Worm (Caenorhabditis elegans) whole organism, L2 larva: ENCODE data around the gene droe-4.

Source experiments
- Y55F3AM.14 ChIP-seq: fragments of 200-800 bp; sonication (Bioruptor generic); optimal IDR thresholded peaks from 2 replicates; lab custom pipeline; 2018; ENCODE audit warnings: mild to moderate bottlenecking, missing genetic modification characterization, missing compliant biosample characterization
- ama-1 ChIP-seq: fragments of 150-350 bp; optimal IDR thresholded peaks from 2 replicates; lab custom pipeline; 2018; ENCODE audit warnings: inconsistent platforms
- egl-27 ChIP-seq: sonication (generic microtip); optimal IDR thresholded peaks from 3 replicates; lab custom pipeline; 2017; ENCODE audit warnings: missing biosample characterization, missing genetic modification reagents, missing genetic modification characterization
- elt-3 ChIP-seq: sonication (generic microtip); optimal IDR thresholded peaks from 2 replicates; lab custom pipeline; 2017; ENCODE audit warnings: missing biosample characterization, missing genetic modification characterization
- gmeb-1 ChIP-seq: fragments of 150-350 bp; optimal IDR thresholded peaks from 2 replicates; lab custom pipeline; 2014; ENCODE audit warnings: missing biosample characterization, missing genetic modification characterization
- mab-5 ChIP-seq: fragments of 150-350 bp; optimal IDR thresholded peaks from 2 replicates; lab custom pipeline; 2014; ENCODE audit warnings: missing biosample characterization, missing genetic modification characterization
- nhr-10 ChIP-seq: sonication (generic microtip); optimal IDR thresholded peaks from 2 replicates; lab custom pipeline; 2017; ENCODE audit warnings: missing biosample characterization, missing genetic modification characterization
- unc-39 ChIP-seq: fragments of 150-350 bp; optimal IDR thresholded peaks from 2 replicates; lab custom pipeline; 2014; ENCODE audit warnings: missing biosample characterization, missing genetic modification characterization
- unc-62 ChIP-seq: fragments of 150-350 bp; optimal IDR thresholded peaks from 2 replicates; lab custom pipeline; 2014; ENCODE audit warnings: missing biosample characterization, missing genetic modification reagents, missing genetic modification characterization
- ztf-11 ChIP-seq: sonication (generic microtip); optimal IDR thresholded peaks from 2 replicates; lab custom pipeline; 2017; ENCODE audit warnings: missing biosample characterization, missing genetic modification characterization

DNA sequence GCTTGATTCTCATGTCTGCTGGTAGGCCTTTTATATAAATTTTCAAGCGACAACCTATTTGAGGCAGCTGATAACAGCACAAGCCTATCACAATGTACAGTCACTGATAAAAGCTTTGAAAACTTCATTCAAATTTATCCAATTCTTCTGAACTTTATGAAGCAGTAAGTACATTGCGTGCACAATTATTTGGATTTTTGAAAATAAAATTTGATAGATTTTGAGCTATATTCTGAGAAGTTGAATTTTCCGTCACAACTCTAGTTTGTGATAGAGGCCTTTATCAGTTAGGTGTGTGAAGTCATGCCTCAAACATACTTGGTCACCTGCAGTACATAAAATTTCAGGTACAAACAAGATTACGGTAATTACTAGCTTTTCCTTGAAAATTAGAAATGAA, 26.2 kb downstream of the droe-4 start, which contains the start of the genes mtl-2 and T08G5.1:
- no peak for TF ChIP-seq mab-5 (tag; lab: Kevin White, UChicago)
- TF ChIP-seq elt-3 (tag; lab: Kevin White, UChicago): no peak
- TF ChIP-seq unc-39 (tag; lab: Kevin White, UChicago): no peak
- no peak for TF ChIP-seq gmeb-1 (tag; lab: Kevin White, UChicago)
- no peak for TF ChIP-seq ama-1
- TF ChIP-seq ztf-11 (tag; lab: Kevin White, UChicago): no peak
- TF ChIP-seq nhr-10 (tag; lab: Kevin White, UChicago): no peak
- no peak for TF ChIP-seq unc-62 (GFP tag; lab: Kevin White, UChicago)
- no peak for TF ChIP-seq egl-27
- no peak for TF ChIP-seq Y55F3AM.14 (GFP tag; lab: Kevin White, UChicago)
